Worm (Caenorhabditis elegans) whole organism, L4 larva: ENCODE measurements around the gene ceh-34.

Experiments used
- F26F4.8 ChIP-seq: fragments of 200-800 bp; sonication (Bioruptor generic); conservative IDR thresholded peaks from 2 replicates; pipeline ENCODE4 v1.3.6; 2022; ENCODE audit warnings: missing genetic modification characterization, missing compliant biosample characterization
- T26A8.4 ChIP-seq: fragments of 200-800 bp; sonication (Bioruptor generic); IDR thresholded peaks from 2 replicates; pipeline ENCODE4 v1.3.6; 2022; ENCODE audit warnings: missing genetic modification characterization, missing compliant biosample characterization
- Y5F2A.4 ChIP-seq: fragments of 200-800 bp; sonication (Bioruptor generic); optimal IDR thresholded peaks from 2 replicates; lab custom pipeline; 2018; ENCODE audit warnings: mild to moderate bottlenecking, missing genetic modification characterization, missing compliant biosample characterization
- aha-1 ChIP-seq: fragments of 150-350 bp; peaks from one replicate; lab custom pipeline; 2014; ENCODE audit warnings: missing biosample characterization, missing genetic modification characterization
- ama-1 ChIP-seq: fragments of 150-350 bp; optimal IDR thresholded peaks from 2 replicates; lab custom pipeline; 2014; ENCODE audit warnings: inconsistent platforms, mixed read lengths
- ceh-20 ChIP-seq: fragments of 200-800 bp; sonication (Bioruptor generic); IDR thresholded peaks from 2 replicates; pipeline ENCODE4 v1.3.6; 2022; ENCODE audit warnings: missing genetic modification reagents, missing genetic modification characterization, missing compliant biosample characterization
- ceh-28 ChIP-seq: fragments of 150-350 bp; optimal IDR thresholded peaks from 2 replicates; lab custom pipeline; 2014; ENCODE audit warnings: missing biosample characterization, missing genetic modification reagents, missing genetic modification characterization
- daf-16 ChIP-seq, 3 experiments: sonication (generic microtip); optimal IDR thresholded peaks; 2 replicates each; lab custom pipeline; 2016 to 2017; ENCODE audit warnings: missing genetic modification characterization in 3 of 3, missing genetic modification reagents in 3 of 3, mild to moderate bottlenecking in 2 of 3, missing compliant biosample characterization in 2 of 3, missing biosample characterization in 1 of 3, moderate library complexity in 1 of 3
- daf-8 ChIP-seq: fragments of 200-800 bp; sonication (Bioruptor generic); IDR thresholded peaks from 2 replicates; pipeline ENCODE4 v1.3.6; 2022; ENCODE audit warnings: missing genetic modification characterization, missing compliant biosample characterization
- dmd-8 ChIP-seq: fragments of 200-800 bp; sonication (Bioruptor generic); IDR thresholded peaks from 2 replicates; pipeline ENCODE4 v1.3.6; 2022; ENCODE audit warnings: missing genetic modification characterization, missing compliant biosample characterization
- dmd-9 ChIP-seq: fragments of 200-800 bp; sonication (Bioruptor generic); IDR thresholded peaks from 2 replicates; pipeline ENCODE4 v1.3.6; 2022; ENCODE audit warnings: missing genetic modification reagents, missing genetic modification characterization, missing compliant biosample characterization
- dpl-1 ChIP-seq: fragments of 150-350 bp; optimal IDR thresholded peaks from 2 replicates; lab custom pipeline; 2014; ENCODE audit warnings: missing biosample characterization, missing genetic modification reagents, missing genetic modification characterization
- dve-1 ChIP-seq: sonication (generic microtip); optimal IDR thresholded peaks from 2 replicates; lab custom pipeline; 2017; ENCODE audit warnings: antibody characterized with exemption, mild to moderate bottlenecking, missing genetic modification characterization, missing compliant biosample characterization; ENCODE audit not compliant: insufficient read depth
- egl-43 ChIP-seq: fragments of 200-800 bp; sonication (Bioruptor generic); IDR thresholded peaks from 2 replicates; pipeline ENCODE4 v1.3.6; 2022; ENCODE audit warnings: missing genetic modification reagents, missing genetic modification characterization, missing compliant biosample characterization
- fkh-10 ChIP-seq: fragments of 150-350 bp; optimal IDR thresholded peaks from 2 replicates; lab custom pipeline; 2014; ENCODE audit warnings: missing biosample characterization, missing genetic modification reagents, missing genetic modification characterization
- gei-8 ChIP-seq: fragments of 200-800 bp; sonication (Bioruptor generic); optimal IDR thresholded peaks from 2 replicates; lab custom pipeline; 2018; ENCODE audit warnings: mild to moderate bottlenecking, missing genetic modification characterization, missing compliant biosample characterization
- hlh-11 ChIP-seq: fragments of 200-800 bp; sonication (Bioruptor generic); optimal IDR thresholded peaks from 2 replicates; lab custom pipeline; 2018; ENCODE audit warnings: mild to moderate bottlenecking, missing genetic modification characterization, missing compliant biosample characterization
- hmg-1.1 ChIP-seq: fragments of 200-800 bp; sonication (Bioruptor generic); IDR thresholded peaks from 2 replicates; pipeline ENCODE4 v1.3.6; 2022; ENCODE audit warnings: missing genetic modification reagents, missing genetic modification characterization, missing compliant biosample characterization
- lim-7 ChIP-seq: fragments of 200-800 bp; sonication (Bioruptor generic); IDR thresholded peaks from 2 replicates; pipeline ENCODE4 v1.3.6; 2022; ENCODE audit warnings: missing genetic modification characterization, missing compliant biosample characterization
- lin-13 ChIP-seq: fragments of 150-350 bp; optimal IDR thresholded peaks from 2 replicates; lab custom pipeline; 2014; ENCODE audit warnings: missing biosample characterization, missing genetic modification reagents, missing genetic modification characterization
- lin-29 ChIP-seq: fragments of 200-800 bp; sonication (Bioruptor generic); IDR thresholded peaks from 2 replicates; pipeline ENCODE4 v1.3.6; 2022; ENCODE audit warnings: missing genetic modification reagents, missing genetic modification characterization, missing compliant biosample characterization
- lin-38 ChIP-seq: fragments of 200-800 bp; sonication (Bioruptor generic); IDR thresholded peaks from 2 replicates; pipeline ENCODE4 v1.3.6; 2022; ENCODE audit warnings: missing genetic modification reagents, missing genetic modification characterization, missing compliant biosample characterization
- lir-3 ChIP-seq: sonication (generic microtip); optimal IDR thresholded peaks from 2 replicates; lab custom pipeline; 2016; ENCODE audit warnings: mild to moderate bottlenecking, missing genetic modification characterization, missing compliant biosample characterization
- mdl-1 ChIP-seq, 2 experiments: fragments of 150-350 bp in 1 of 2; sonication (generic microtip) in 1 of 2; optimal IDR thresholded peaks; 2 replicates each; lab custom pipeline; 2014 to 2017; ENCODE audit warnings: missing biosample characterization in 2 of 2, missing genetic modification characterization in 2 of 2
- mep-1 ChIP-seq: fragments of 150-350 bp; sonication (generic microtip); optimal IDR thresholded peaks from 3 replicates; lab custom pipeline; 2014; ENCODE audit warnings: missing biosample characterization, missing genetic modification characterization
- mes-2 ChIP-seq: sonication (generic microtip); optimal IDR thresholded peaks from 2 replicates; lab custom pipeline; 2016; ENCODE audit warnings: missing genotype, mild to moderate bottlenecking, missing genetic modification characterization, missing compliant biosample characterization; ENCODE audit not compliant: poor library complexity, severe bottlenecking
- mxl-3 ChIP-seq: fragments of 200-800 bp; sonication (Bioruptor generic); optimal IDR thresholded peaks from 2 replicates; lab custom pipeline; 2018; ENCODE audit warnings: mild to moderate bottlenecking, missing genetic modification characterization, missing compliant biosample characterization
- nhr-102 ChIP-seq: sonication (generic microtip); optimal IDR thresholded peaks from 2 replicates; lab custom pipeline; 2016; ENCODE audit warnings: mild to moderate bottlenecking, missing genetic modification characterization, moderate library complexity, missing compliant biosample characterization
- nhr-111 ChIP-seq: fragments of 200-800 bp; sonication (Bioruptor generic); optimal IDR thresholded peaks from 2 replicates; lab custom pipeline; 2018; ENCODE audit warnings: mild to moderate bottlenecking, missing genetic modification characterization, missing compliant biosample characterization
- nhr-237 ChIP-seq: sonication (generic microtip); optimal IDR thresholded peaks from 2 replicates; lab custom pipeline; 2017; ENCODE audit warnings: missing biosample characterization, missing genetic modification characterization
- nhr-28 ChIP-seq: fragments of 150-350 bp; optimal IDR thresholded peaks from 2 replicates; lab custom pipeline; 2014; ENCODE audit warnings: missing biosample characterization, missing genetic modification characterization
- nhr-41 ChIP-seq: fragments of 200-800 bp; sonication (Bioruptor generic); IDR thresholded peaks from 2 replicates; pipeline ENCODE4 v1.3.6; 2022; ENCODE audit warnings: missing genetic modification reagents, missing genetic modification characterization, missing compliant biosample characterization
- nhr-48 ChIP-seq: sonication (generic microtip); optimal IDR thresholded peaks from 2 replicates; lab custom pipeline; 2016; ENCODE audit warnings: mild to moderate bottlenecking, missing genetic modification characterization, missing compliant biosample characterization
- nhr-77 ChIP-seq: fragments of 150-350 bp; optimal IDR thresholded peaks from 2 replicates; lab custom pipeline; 2014; ENCODE audit warnings: missing biosample characterization, missing genetic modification characterization
- pqm-1 ChIP-seq: sonication (generic microtip); optimal IDR thresholded peaks from 2 replicates; lab custom pipeline; 2017; ENCODE audit warnings: missing biosample characterization, missing genetic modification characterization
- set-16 ChIP-seq: fragments of 200-800 bp; sonication (Bioruptor generic); IDR thresholded peaks from 2 replicates; pipeline ENCODE4 v1.3.6; 2022; ENCODE audit warnings: missing genetic modification reagents, missing genetic modification characterization, missing compliant biosample characterization
- spr-1 ChIP-seq: sonication (generic microtip); optimal IDR thresholded peaks from 2 replicates; lab custom pipeline; 2016; ENCODE audit warnings: mild to moderate bottlenecking, missing genetic modification characterization, missing compliant biosample characterization
- spr-3 ChIP-seq: fragments of 200-800 bp; sonication (Bioruptor generic); optimal IDR thresholded peaks from 2 replicates; lab custom pipeline; 2018; ENCODE audit warnings: mild to moderate bottlenecking, missing genetic modification characterization, missing compliant biosample characterization
- tra-1 ChIP-seq: fragments of 200-800 bp; sonication (Bioruptor generic); IDR thresholded peaks from 2 replicates; pipeline ENCODE4 v1.3.6; 2022; ENCODE audit warnings: missing genetic modification reagents, missing genetic modification characterization, missing compliant biosample characterization
- vab-7 ChIP-seq: fragments of 200-800 bp; sonication (Bioruptor generic); IDR thresholded peaks from 2 replicates; pipeline ENCODE4 v1.3.6; 2022; ENCODE audit warnings: missing genetic modification reagents, missing genetic modification characterization, missing compliant biosample characterization
- zag-1 ChIP-seq: fragments of 150-350 bp; optimal IDR thresholded peaks from 2 replicates; lab custom pipeline; 2014; ENCODE audit warnings: missing biosample characterization, missing genetic modification characterization
- zfp-2 ChIP-seq: sonication (generic microtip); optimal IDR thresholded peaks from 2 replicates; lab custom pipeline; 2016; ENCODE audit warnings: mild to moderate bottlenecking, missing genetic modification characterization, missing compliant biosample characterization
- zfp-3 ChIP-seq: fragments of 200-800 bp; sonication (Bioruptor generic); conservative IDR thresholded peaks from 2 replicates; pipeline ENCODE4 v1.3.6; 2022; ENCODE audit warnings: missing genetic modification reagents, missing genetic modification characterization, missing compliant biosample characterization
- zip-2 ChIP-seq: fragments of 150-350 bp; optimal IDR thresholded peaks from 2 replicates; lab custom pipeline; 2014; ENCODE audit warnings: missing biosample characterization, missing genetic modification characterization

Gene ceh-34

ce11 chrV:5336884-5337283, 17.5 kb upstream of the ceh-34 start, which contains the start of gene srg-29:
srg-29 (plus strand) TSS chrV:5337184.
- peak; percentile 30 for TF ChIP-seq aha-1 (tag; lab: Kevin White, UChicago)
- TF ChIP-seq nhr-48 (tag; lab: Kevin White, UChicago), result no peak

ce11 chrV:5334588-5334987, 15.2 kb upstream of the ceh-34 start, which contains the start of gene srg-28:
srg-28 (plus strand) TSS chrV:5334888.
- no peak for TF ChIP-seq spr-1 (tag; lab: Kevin White, UChicago)
- no peak for TF ChIP-seq zfp-2 (tag; lab: Kevin White, UChicago)
- TF ChIP-seq tra-1 (GFP tag; lab: Robert Waterston, UW), result no peak
- TF ChIP-seq nhr-237 (tag; lab: Kevin White, UChicago), result no peak

- TF ChIP-seq fkh-10 (GFP tag; lab: Kevin White, UChicago), result no peak
- TF ChIP-seq Y5F2A.4, result no peak
- TF ChIP-seq zfp-3, result no peak
- no peak for TF ChIP-seq nhr-41 (GFP tag; lab: Robert Waterston, UW)
These were observed 11.6 kb upstream of the ceh-34 start, which contains the start of gene srg-26 for ce11 chrV:5330967-5331366. srg-26 (plus strand) TSS chrV:5331267.

ce11 chrV:5329677-5330266, 10.4 kb upstream of the ceh-34 start:
- TF ChIP-seq daf-8 (GFP tag; lab: Robert Waterston, UW) (no peak), dpl-1 (GFP tag; lab: Kevin White, UChicago) (no peak), dmd-9 (0 out of 2 replicates have a peak, but pooled peaks have one; percentile 29), nhr-77 (peak; percentile 60), zip-2 (tag; lab: Kevin White, UChicago) (no peak), mdl-1 (tag; optimal IDR thresholded peaks at IDR 0.05; lab: Kevin White, UChicago) (peak in 1 of 2 experiments; percentile 29), lin-29 (no peak), dmd-8 (peak; percentile 65; the same call in 1 of the 2 replicates), zag-1 (no peak), lim-7 (GFP tag; lab: Robert Waterston, UW) (peak; percentile 59; the same call in 1 of the 2 replicates), lin-13 (peak; percentile 28), lir-3 (tag; lab: Kevin White, UChicago) (no peak), gei-8 (GFP tag; lab: Kevin White, UChicago) (peak; percentile 28), nhr-28 (tag; lab: Kevin White, UChicago) (peak; percentile 83), ceh-20 (GFP tag; lab: Robert Waterston, UW) (0 out of 2 replicates have a peak, but pooled peaks have one; percentile 21), set-16 (GFP tag; lab: Robert Waterston, UW) (no peak), dve-1 (tag; lab: Kevin White, UChicago) (peak; percentile 55), vab-7 (GFP tag; lab: Robert Waterston, UW) (0 out of 2 replicates have a peak, but pooled peaks have one; percentile 37), egl-43 (GFP tag; lab: Robert Waterston, UW) (peak; percentile 58; the same call in 1 of the 2 replicates), hmg-1.1 (GFP tag; lab: Robert Waterston, UW) (peak; percentile 44; the same call in 1 of the 2 replicates), nhr-111 (GFP tag; lab: Kevin White, UChicago) (no peak), ama-1 (lab: Kevin White, UChicago) (no peak), pqm-1 (tag; lab: Kevin White, UChicago) (peak; percentile 17), lin-38 (GFP tag; lab: Robert Waterston, UW) (no peak), hlh-11 (peak; percentile 85), mxl-3 (peak; percentile 4), F26F4.8 (no peak), ceh-28 (tag; lab: Kevin White, UChicago) (no peak), mep-1 (tag; lab: Kevin White, UChicago) (peak; percentile 54), T26A8.4 (no peak; the same call in 1 of the 2 replicates), nhr-102 (tag; lab: Kevin White, UChicago) (no peak), spr-3 (GFP tag; lab: Kevin White, UChicago) (peak; percentile 41), mes-2 (tag; lab: Kevin White, UChicago) (peak; percentile 35), daf-16 (GFP tag; optimal IDR thresholded peaks at IDR 0.05; lab: Kevin White, UChicago) (peak; percentile 58 to 81), daf-16 (tag; optimal IDR thresholded peaks at IDR 0.05; lab: Kevin White, UChicago) (peak; percentile 79), zfp-3 (no peak)
